Worm (Caenorhabditis elegans) whole organism, midembryonic: ENCODE measurements around the gene swsn-4.
A peak's percentile ranks its signal among the peaks of the same experiment; 100 is the strongest.

Source experiments
- T22C8.4 ChIP-seq: fragments of 200-800 bp; sonication (Bioruptor generic); IDR thresholded peaks from 2 replicates; pipeline ENCODE4 v1.3.6; 2022; ENCODE audit warnings: missing genetic modification characterization, missing compliant biosample characterization
- cog-1 ChIP-seq: sonication (generic microtip); optimal IDR thresholded peaks from 2 replicates; lab custom pipeline; 2016; ENCODE audit warnings: missing genetic modification characterization, missing compliant biosample characterization
- flt-1 ChIP-seq: fragments of 200-800 bp; sonication (Bioruptor generic); IDR thresholded peaks from 2 replicates; pipeline ENCODE4 v1.3.6; 2022; ENCODE audit warnings: missing genetic modification characterization, missing compliant biosample characterization
- klf-2 ChIP-seq: fragments of 200-800 bp; sonication (Bioruptor generic); conservative IDR thresholded peaks from 2 replicates; pipeline ENCODE4 v1.3.6; 2022; ENCODE audit warnings: missing genetic modification reagents, missing genetic modification characterization, missing compliant biosample characterization
- med-1 ChIP-seq: sonication (generic microtip); optimal IDR thresholded peaks from 2 replicates; lab custom pipeline; 2017; ENCODE audit warnings: missing genetic modification characterization, mild to moderate bottlenecking, missing compliant biosample characterization, antibody characterized with exemption, missing genetic modification reagents; ENCODE audit not compliant: insufficient read depth
- ref-1 ChIP-seq: fragments of 200-800 bp; sonication (Bioruptor generic); conservative IDR thresholded peaks from 2 replicates; pipeline ENCODE4 v1.3.6; 2022; ENCODE audit warnings: missing genetic modification reagents, missing genetic modification characterization, missing compliant biosample characterization
- tab-1 ChIP-seq: fragments of 200-800 bp; sonication (Bioruptor generic); IDR thresholded peaks from 2 replicates; pipeline ENCODE4 v1.3.6; 2022; ENCODE audit warnings: missing genetic modification characterization, missing compliant biosample characterization
- ztf-23 ChIP-seq: fragments of 200-800 bp; sonication (Bioruptor generic); IDR thresholded peaks from 2 replicates; pipeline ENCODE4 v1.3.6; 2022; ENCODE audit warnings: missing genetic modification reagents, missing genetic modification characterization, missing compliant biosample characterization
- ztf-29 ChIP-seq: fragments of 200-800 bp; sonication (Bioruptor generic); IDR thresholded peaks from 2 replicates; pipeline ENCODE4 v1.3.6; 2022; ENCODE audit warnings: missing genetic modification reagents, missing genetic modification characterization, missing compliant biosample characterization

swsn-4 gene

DNA sequence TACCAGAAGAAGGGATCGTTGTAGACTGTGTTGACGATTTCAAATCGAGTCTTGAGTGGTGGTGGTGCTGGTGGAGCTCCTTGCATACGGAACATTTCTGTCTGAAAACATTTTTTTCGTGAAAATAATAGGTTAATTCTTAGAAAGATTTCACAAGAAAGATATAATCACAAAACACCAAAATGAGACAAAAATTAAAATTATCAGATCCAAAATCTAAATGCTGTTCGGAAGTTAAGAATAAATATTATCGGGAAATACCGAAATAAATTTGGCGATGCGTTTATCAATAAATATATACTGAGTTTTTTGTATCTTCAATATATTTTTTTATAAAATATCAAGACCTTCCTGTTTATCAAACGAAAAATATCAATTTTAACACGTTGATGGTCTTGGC lies 52.7 kb downstream of the swsn-4 start, which contains the start of gene C08F8.9:
Gene C08F8.9, minus strand, starts transcription at position 101 of the 400 bp plus-strand sequence.
- TF ChIP-seq T22C8.4 (GFP tag; lab: Robert Waterston, UW), result no peak
- no peak for TF ChIP-seq ztf-29 (GFP tag; lab: Robert Waterston, UW)
- no peak for TF ChIP-seq med-1
- TF ChIP-seq klf-2, result no peak
- no peak for TF ChIP-seq ref-1 (GFP tag; lab: Robert Waterston, UW)
- no peak for TF ChIP-seq ztf-23 (GFP tag; lab: Robert Waterston, UW)
- no peak for TF ChIP-seq flt-1 (GFP tag; lab: Robert Waterston, UW)
- no peak for TF ChIP-seq cog-1 (tag; lab: Kevin White, UChicago)

DNA sequence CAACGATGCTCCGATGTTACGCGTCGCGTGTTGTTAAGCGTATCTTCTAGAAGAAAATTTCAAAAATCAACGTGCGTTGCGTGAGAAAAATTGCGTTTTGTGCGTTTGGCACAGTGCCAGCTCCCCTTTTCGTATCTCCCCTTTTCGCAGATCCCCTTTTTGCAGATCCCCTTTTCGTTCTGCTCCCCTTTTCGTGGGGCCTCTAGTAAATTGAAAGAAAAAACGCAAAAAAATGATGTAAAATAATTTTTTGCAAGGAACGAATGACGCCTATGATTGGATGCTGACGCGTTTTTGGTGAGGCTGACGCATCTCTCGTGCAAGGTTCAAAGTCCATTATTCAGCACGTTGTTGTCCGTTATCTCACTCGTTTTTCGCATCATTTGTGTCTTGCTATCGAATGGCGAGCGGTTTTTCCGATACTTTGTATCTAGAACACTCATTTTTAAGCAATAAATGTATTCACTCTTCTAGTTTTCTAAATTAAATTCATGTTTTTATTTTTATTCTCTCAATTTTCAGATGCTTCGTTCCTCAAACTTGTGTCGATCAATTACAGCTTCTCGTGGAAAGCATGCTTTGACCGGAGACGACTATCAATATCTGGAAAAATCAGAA lies 53.4 kb downstream of the swsn-4 start, which contains the start of gene cpt-2:
Gene cpt-2, plus strand, starts transcription at position 523 of the 618 bp plus-strand sequence.
- peak; percentile 44; the same call in 1 of the 2 replicates for TF ChIP-seq ztf-23 (GFP tag; lab: Robert Waterston, UW)

DNA sequence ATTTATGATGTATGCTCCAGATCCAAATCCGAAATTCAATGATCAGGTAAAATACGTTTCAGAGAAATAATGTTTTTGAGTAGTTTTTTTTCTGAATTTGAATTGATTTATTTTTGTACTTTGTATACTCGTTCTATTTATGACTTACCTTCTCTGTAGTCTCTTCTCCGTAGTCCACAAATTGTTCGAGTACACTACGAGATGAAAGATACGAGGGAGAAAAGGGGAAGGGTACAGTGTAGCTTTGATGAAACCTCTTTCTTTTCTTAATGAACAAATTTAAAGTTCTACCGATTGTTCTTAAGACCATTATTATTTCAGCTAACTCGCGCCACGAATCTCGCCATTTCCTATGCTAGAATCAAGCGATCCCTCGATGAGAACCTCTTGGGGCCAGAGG lies 54.3 kb downstream of the swsn-4 start:
- TF ChIP-seq med-1 (no peak), tab-1 (GFP tag; lab: Robert Waterston, UW) (no peak), klf-2 (no peak), flt-1 (GFP tag; lab: Robert Waterston, UW) (no peak), ztf-29 (GFP tag; lab: Robert Waterston, UW) (no peak), cog-1 (tag; lab: Kevin White, UChicago) (no peak), T22C8.4 (GFP tag; lab: Robert Waterston, UW) (no peak), ref-1 (GFP tag; lab: Robert Waterston, UW) (no peak), ztf-23 (GFP tag; lab: Robert Waterston, UW) (no peak)
